Worm (Caenorhabditis elegans) whole organism, L4 larva: ENCODE results near the gene sod-4.

ENCODE experiments used
- D1046.2 ChIP-seq: fragments of 200-800 bp; sonication (Bioruptor generic); IDR thresholded peaks from 2 replicates; pipeline ENCODE4 v1.3.6; 2022; ENCODE audit warnings: missing genetic modification characterization, missing compliant biosample characterization
- F26F4.8 ChIP-seq: fragments of 200-800 bp; sonication (Bioruptor generic); conservative IDR thresholded peaks from 2 replicates; pipeline ENCODE4 v1.3.6; 2022; ENCODE audit warnings: missing genetic modification characterization, missing compliant biosample characterization
- ceh-82 ChIP-seq: sonication (generic microtip); optimal IDR thresholded peaks from 2 replicates; lab custom pipeline; 2017; ENCODE audit warnings: missing biosample characterization, missing genetic modification characterization
- egl-43 ChIP-seq: fragments of 200-800 bp; sonication (Bioruptor generic); IDR thresholded peaks from 2 replicates; pipeline ENCODE4 v1.3.6; 2022; ENCODE audit warnings: missing genetic modification reagents, missing genetic modification characterization, missing compliant biosample characterization
- lsy-2 ChIP-seq, 2 experiments: fragments of 150-350 bp in 1 of 2; sonication (generic microtip) in 1 of 2; optimal IDR thresholded peaks; 2 replicates each; lab custom pipeline; 2014 to 2017; ENCODE audit warnings: missing biosample characterization in 2 of 2, missing genetic modification characterization in 2 of 2
- madf-5 ChIP-seq, 2 experiments: fragments of 200-800 bp; sonication (Bioruptor generic); IDR thresholded peaks; 2 replicates each; pipeline ENCODE4 v1.3.6; 2022; ENCODE audit warnings: missing compliant biosample characterization in 2 of 2, missing genetic modification characterization in 2 of 2
- nhr-11 ChIP-seq: fragments of 150-350 bp; optimal IDR thresholded peaks from 2 replicates; lab custom pipeline; 2014; ENCODE audit warnings: missing biosample characterization, missing genetic modification characterization
- unc-62 ChIP-seq, 3 experiments: fragments of 150-350 bp in 1 of 3; sonication (generic microtip); optimal IDR thresholded peaks in 2 of 3; peaks in 1 of 3; 1 replicate in 1 of 3; 2 replicates in 2 of 3; lab custom pipeline; 2014 to 2017; ENCODE audit warnings: missing biosample characterization in 3 of 3, missing genetic modification characterization in 3 of 3, missing genetic modification reagents in 3 of 3, missing genotype in 1 of 3
- ztf-7 ChIP-seq: fragments of 150-350 bp; optimal IDR thresholded peaks from 2 replicates; lab custom pipeline; 2014; ENCODE audit warnings: missing biosample characterization, missing genetic modification characterization

sod-4 gene

DNA sequence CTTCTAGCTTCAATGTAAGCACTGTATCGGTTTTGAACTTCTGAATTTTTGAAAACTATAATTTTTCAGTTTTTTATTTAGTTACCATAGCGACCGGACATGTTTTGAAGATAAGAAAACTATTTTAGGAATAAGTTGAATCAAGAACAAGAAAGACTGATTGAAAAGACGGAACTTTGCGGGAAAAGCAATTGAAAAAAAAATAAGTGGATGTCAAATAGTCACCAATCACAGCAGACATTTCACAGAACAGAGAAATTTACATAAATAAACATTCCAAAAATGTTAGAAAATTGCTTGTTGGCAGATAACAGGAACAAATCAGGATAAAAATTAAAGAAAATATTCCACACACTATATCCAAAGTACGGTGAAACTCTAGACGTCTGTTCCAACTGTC, 50.3 kb downstream of the sod-4 start, which contains the start of gene F54C8.6:
TSS of gene F54C8.6 (minus strand) at position 101 of the 400 bp plus-strand sequence.
- TF ChIP-seq D1046.2 (GFP tag; lab: Robert Waterston, UW) (no peak), lsy-2 (tag; optimal IDR thresholded peaks at IDR 0.05; lab: Kevin White, UChicago) (no peak), madf-5 (GFP tag; IDR thresholded peaks at IDR 0.05; lab: Robert Waterston, UW) (no peak), ceh-82 (tag; lab: Kevin White, UChicago) (no peak), F26F4.8 (GFP tag; lab: Robert Waterston, UW) (no peak), unc-62 (GFP tag; optimal IDR thresholded peaks at IDR 0.05 in 1 of 2; lab: Kevin White, UChicago) (no peak), unc-62 (tag; optimal IDR thresholded peaks at IDR 0.05; lab: Kevin White, UChicago) (no peak), nhr-11 (tag; lab: Kevin White, UChicago) (no peak), egl-43 (GFP tag; lab: Robert Waterston, UW) (no peak), ztf-7 (tag; lab: Kevin White, UChicago) (no peak)

DNA sequence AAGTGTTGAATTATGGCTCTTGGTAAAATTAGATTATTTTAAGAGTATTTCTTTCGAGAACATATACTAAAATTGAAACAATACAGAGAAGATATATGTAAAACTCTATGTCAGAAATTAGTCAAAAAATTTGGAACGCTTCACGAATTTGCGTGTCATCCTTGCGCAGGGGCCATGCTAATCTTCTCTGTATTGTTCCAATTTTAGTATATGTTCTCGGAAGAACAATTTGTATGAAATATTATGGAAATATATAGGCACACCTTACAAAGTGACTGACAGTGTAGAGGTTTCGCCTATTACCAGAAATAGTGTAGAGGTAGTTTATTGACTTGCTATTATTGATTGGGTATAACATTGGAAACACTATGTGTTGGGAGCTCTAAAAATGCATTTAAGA, 52.5 kb downstream of the sod-4 start:
- 0 out of 2 replicates have a peak, but pooled peaks have one; percentile 11 for TF ChIP-seq F26F4.8 (GFP tag; lab: Robert Waterston, UW)
